Fruit fly (Drosophila melanogaster): ENCODE results near the gene CG34241.
A peak's percentile ranks its signal among the peaks of the same experiment; 100 is the strongest.

Gene CG34241

dm6 chr3L:12138113-12138899, 10.5 kb downstream of the CG34241 start, which contains the start of the genes ND-SGDH and RhoGAP68F (continued):
- TF ChIP-seq CG8089 (GFP tag; optimal IDR thresholded peaks at IDR 0.05) (peak; percentile 45), CG15011 (GFP tag; optimal IDR thresholded peaks at IDR 0.05) (peak; percentile 27), CG2889 (GFP tag; IDR thresholded peaks at IDR 0.05) (no peak), D (optimal IDR thresholded peaks at IDR 0.05) (no peak), D (GFP tag; optimal IDR thresholded peaks at IDR 0.05) (peak; percentile 34), Bdp1 (GFP tag; optimal IDR thresholded peaks at IDR 0.05) (peak; percentile 7), ash1 (GFP tag; optimal IDR thresholded peaks at IDR 0.05) (no peak), Dfd (GFP tag; optimal IDR thresholded peaks at IDR 0.05) (no peak), ac (GFP tag; optimal IDR thresholded peaks at IDR 0.05) (no peak), sens-2 (GFP tag; IDR thresholded peaks at IDR 0.05) (no peak; the same call in 1 of the 2 replicates), CHES-1-like (GFP tag; optimal IDR thresholded peaks at IDR 0.05) (peak; percentile 52), Bteb2 (GFP tag; optimal IDR thresholded peaks at IDR 0.05) (peak; percentile 55), Hey (tag; optimal IDR thresholded peaks at IDR 0.05) (no peak), zf30C (GFP tag; optimal IDR thresholded peaks at IDR 0.05) (no peak), CG31365 (tag; optimal IDR thresholded peaks at IDR 0.05) (no peak), CG13624 (GFP tag; optimal IDR thresholded peaks at IDR 0.05) (peak; percentile 69), nau (GFP tag; optimal IDR thresholded peaks at IDR 0.05) (no peak), pita (GFP tag; optimal IDR thresholded peaks at IDR 0.05) (no peak), CG12071 (GFP tag; optimal IDR thresholded peaks at IDR 0.05) (no peak), CG12391 (tag; optimal IDR thresholded peaks at IDR 0.05) (peak; percentile 85), Atf6 (GFP tag; IDR thresholded peaks at IDR 0.05) (peak; percentile 37; the same call in 1 of the 2 replicates), ab (GFP tag; optimal IDR thresholded peaks at IDR 0.05) (no peak), CG8944 (GFP tag; optimal IDR thresholded peaks at IDR 0.05) (peak; percentile 46), ATbp (GFP tag; optimal IDR thresholded peaks at IDR 0.05) (no peak), CG14860 (GFP tag; IDR thresholded peaks at IDR 0.05; ENCODE audit: partially characterized antibody) (peak; percentile 96), CG30403 (GFP tag; optimal IDR thresholded peaks at IDR 0.05) (peak; percentile 90), Hr3 (GFP tag; optimal IDR thresholded peaks at IDR 0.05) (peak; percentile 81), NK7.1 (GFP tag; optimal IDR thresholded peaks at IDR 0.05) (peak; percentile 50), CG11560 (tag; IDR thresholded peaks at IDR 0.05) (no peak; the same call in 2 of the 3 replicates), wor (GFP tag; IDR thresholded peaks at IDR 0.05) (peak; percentile 33; the same call in 1 of the 2 replicates), nom (GFP tag; optimal IDR thresholded peaks at IDR 0.05) (no peak), Dip3 (GFP tag; optimal IDR thresholded peaks at IDR 0.05) (peak; percentile 82), gt (GFP tag; IDR thresholded peaks at IDR 0.05) (no peak), Dbx (GFP tag; IDR thresholded peaks at IDR 0.05) (peak; percentile 83), Spps (tag; optimal IDR thresholded peaks at IDR 0.05) (peak; percentile 2), CG4424 (GFP tag; optimal IDR thresholded peaks at IDR 0.05) (peak; percentile 73), E2f1 (GFP tag; IDR thresholded peaks at IDR 0.05) (peak; percentile 58), CG13424 (tag; optimal IDR thresholded peaks at IDR 0.05) (peak; percentile 81), CG18011 (GFP tag; optimal IDR thresholded peaks at IDR 0.05) (peak; percentile 24), CG3847 (GFP tag; IDR thresholded peaks at IDR 0.05) (peak; percentile 83), CG8359 (GFP tag; optimal IDR thresholded peaks at IDR 0.05; ENCODE audit: borderline replicate concordance) (no peak), grau (tag; optimal IDR thresholded peaks at IDR 0.05) (peak; percentile 77), CTCF (GFP tag; optimal IDR thresholded peaks at IDR 0.05) (no peak), CG10543 (GFP tag; optimal IDR thresholded peaks at IDR 0.05) (peak; percentile 87), sisA (GFP tag; IDR thresholded peaks at IDR 0.05) (peak; percentile 68), YL-1 (GFP tag; optimal IDR thresholded peaks at IDR 0.05) (peak; percentile 3), CG34376 (GFP tag; optimal IDR thresholded peaks at IDR 0.05) (peak; percentile 49), hbn (GFP tag; IDR thresholded peaks at IDR 0.05; ENCODE audit: partially characterized antibody) (peak; percentile 91), ro (GFP tag; IDR thresholded peaks at IDR 0.05) (no peak), Chrac-16 (GFP tag; optimal IDR thresholded peaks at IDR 0.05) (peak; percentile 76)
